Worm (Caenorhabditis elegans): Measurements from ENCODE around the gene ocr-2.
A peak's percentile ranks its signal among the peaks of the same experiment; 100 is the strongest.

The ocr-2 gene

DNA sequence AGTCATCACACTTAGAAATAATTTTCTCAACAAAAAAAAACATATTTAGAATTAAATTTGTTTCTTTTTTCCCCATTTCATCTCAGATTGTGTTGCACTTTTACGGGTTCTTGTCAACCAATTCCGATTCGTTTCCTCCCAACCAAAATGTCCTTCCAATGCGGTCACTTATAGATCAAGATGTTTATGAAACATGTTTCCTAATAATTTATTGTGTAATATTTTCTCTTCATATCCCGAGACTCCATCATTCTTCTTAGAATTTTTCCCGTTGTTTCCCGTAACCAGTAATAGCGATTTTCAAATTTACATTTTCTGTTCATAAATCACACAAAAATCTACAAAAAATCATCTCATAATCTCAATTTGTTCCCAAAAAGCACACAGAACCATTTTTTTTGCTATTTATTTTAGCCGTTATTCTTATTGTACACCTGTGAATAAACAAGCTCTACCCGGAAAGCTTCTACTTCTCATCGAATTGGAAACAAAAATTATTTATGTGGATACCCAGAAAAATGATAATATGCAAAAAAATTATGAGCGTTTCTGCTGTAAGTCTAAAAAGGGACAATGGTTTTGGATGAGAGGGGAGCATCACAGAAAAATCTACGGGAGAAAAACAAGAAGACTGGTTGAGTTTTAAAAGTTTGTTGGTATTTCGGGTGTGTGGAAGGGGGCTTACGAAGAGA, 31.3 kb downstream of the ocr-2 start (continued):
- TF ChIP-seq lin-35 (GFP tag; optimal IDR thresholded peaks at IDR 0.05) (no peak), F52B5.7 (tag; optimal IDR thresholded peaks at IDR 0.05) (no peak), ceh-100 (GFP tag; IDR thresholded peaks at IDR 0.05) (no peak), ets-4 (GFP tag; optimal IDR thresholded peaks at IDR 0.05) (no peak)

DNA sequence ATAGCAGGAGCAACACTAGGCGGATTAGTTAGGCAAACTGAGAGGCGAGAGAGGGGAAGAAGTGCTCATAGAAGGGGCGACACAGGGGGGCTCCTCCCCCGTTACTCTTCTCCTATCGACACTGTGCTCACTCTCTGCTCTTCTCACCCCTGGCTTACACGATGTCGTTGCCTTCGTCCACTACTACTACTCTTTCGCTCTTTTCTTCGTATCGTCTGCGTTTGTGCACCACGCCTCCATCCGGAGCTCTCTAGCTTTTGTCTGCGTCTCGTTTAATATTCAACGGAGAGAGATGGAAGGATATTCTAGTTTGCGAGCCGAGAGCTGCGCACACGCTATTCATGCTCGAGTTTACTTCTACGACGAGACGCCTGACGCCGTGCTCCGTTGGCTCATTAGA, 36.6 kb downstream of the ocr-2 start:
- no peak for TF ChIP-seq nhr-27 (tag; optimal IDR thresholded peaks at IDR 0.05)
- TF ChIP-seq egrh-3 (GFP tag; IDR thresholded peaks at IDR 0.05), result 0 out of 2 replicates have a peak, but pooled peaks have one; percentile 16
- peak; percentile 15 for TF ChIP-seq chd-7 (tag; optimal IDR thresholded peaks at IDR 0.05)
- peak; percentile 12 for TF ChIP-seq K12H6.12 (tag; optimal IDR thresholded peaks at IDR 0.05)
- no peak for TF ChIP-seq mxl-1 (tag; optimal IDR thresholded peaks at IDR 0.05)
- peak; percentile 42; the same call in 1 of the 2 replicates for TF ChIP-seq hmg-1.2 (GFP tag; IDR thresholded peaks at IDR 0.05)
- TF ChIP-seq nfyb-1 (GFP tag; IDR thresholded peaks at IDR 0.05), result 0 out of 2 replicates have a peak, but pooled peaks have one; percentile 24
- no peak for TF ChIP-seq akir-1 (GFP tag; optimal IDR thresholded peaks at IDR 0.05)
- TF ChIP-seq mcd-1 (GFP tag; IDR thresholded peaks at IDR 0.05), result 0 out of 2 replicates have a peak, but pooled peaks have one; percentile 27
- no peak for TF ChIP-seq B0035.1 (tag; optimal IDR thresholded peaks at IDR 0.05)
- no peak for TF ChIP-seq cebp-1 (GFP tag; IDR thresholded peaks at IDR 0.05)
- peak; percentile 11 for TF ChIP-seq cebp-1 (tag; optimal IDR thresholded peaks at IDR 0.05)

DNA sequence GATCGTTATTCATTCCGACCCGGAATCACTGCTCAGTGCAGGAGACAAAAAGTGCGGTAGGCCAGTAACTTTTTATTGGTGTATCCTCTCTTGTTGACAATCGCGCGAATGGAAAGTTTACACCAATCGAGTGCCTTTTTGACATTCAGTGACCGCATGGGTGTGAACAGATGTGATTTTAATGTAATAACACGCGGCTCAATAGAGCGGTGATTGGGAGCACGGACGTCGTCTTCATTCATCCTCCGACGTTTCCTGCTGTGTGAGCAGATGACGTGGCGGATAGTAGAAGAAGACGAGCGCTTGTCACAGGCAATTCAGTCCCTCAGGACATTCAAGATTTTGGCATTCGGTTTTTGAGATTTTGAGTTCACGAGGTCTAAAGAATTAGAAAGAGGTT, 37.3 kb downstream of the ocr-2 start:
- no peak for TF ChIP-seq hlh-26 (GFP tag; conservative IDR thresholded peaks at IDR 0.05)
- TF ChIP-seq ceh-79 (tag; optimal IDR thresholded peaks at IDR 0.05), result no peak
- no peak for TF ChIP-seq mel-28 (tag; optimal IDR thresholded peaks at IDR 0.05; ENCODE audit: borderline replicate concordance)
- TF ChIP-seq ceh-58 (GFP tag; IDR thresholded peaks at IDR 0.05), result no peak
- no peak for TF ChIP-seq nhr-90 (tag; optimal IDR thresholded peaks at IDR 0.05)
- TF ChIP-seq snpc-1.1 (tag; optimal IDR thresholded peaks at IDR 0.05; ENCODE audit: insufficient read depth), result no peak
- no peak for TF ChIP-seq zim-3 (tag; optimal IDR thresholded peaks at IDR 0.05)

DNA sequence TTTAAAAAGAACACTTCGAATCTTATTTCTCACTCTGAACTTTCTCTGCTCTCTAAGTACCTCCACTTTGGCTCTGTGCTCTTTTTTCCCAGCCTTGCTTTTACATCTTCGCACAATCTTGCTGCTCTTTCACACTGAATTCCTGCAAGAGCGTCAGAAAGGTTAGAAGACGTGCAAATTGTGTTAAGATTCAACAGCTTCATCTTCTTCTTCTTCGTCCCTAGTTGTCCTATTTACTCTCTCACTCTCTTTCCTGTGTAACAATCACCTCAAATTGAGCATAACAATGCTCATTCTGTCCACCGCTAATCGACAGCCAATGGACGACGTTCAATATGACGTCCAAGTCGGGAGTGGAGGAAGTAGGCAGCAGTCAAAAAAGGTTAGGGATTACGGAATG, 38.5 kb downstream of the ocr-2 start:
- no peak for TF ChIP-seq sptf-2 (GFP tag; optimal IDR thresholded peaks at IDR 0.05)
- TF ChIP-seq dpff-1 (tag; optimal IDR thresholded peaks at IDR 0.05), result no peak
- no peak for TF ChIP-seq B0336.3 (GFP tag; IDR thresholded peaks at IDR 0.05)
- TF ChIP-seq rcor-1 (GFP tag; IDR thresholded peaks at IDR 0.05), result no peak
- TF ChIP-seq B0035.1 (tag; optimal IDR thresholded peaks at IDR 0.05), result no peak
- no peak for TF ChIP-seq hmg-1.2 (GFP tag; IDR thresholded peaks at IDR 0.05)
- no peak for TF ChIP-seq lin-54 (GFP tag; optimal IDR thresholded peaks at IDR 0.05)
- no peak for TF ChIP-seq B0019.2 (GFP tag; conservative IDR thresholded peaks at IDR 0.05)
- TF ChIP-seq K11D2.4 (GFP tag; IDR thresholded peaks at IDR 0.05), result no peak
- no peak for TF ChIP-seq aptf-3 (GFP tag; IDR thresholded peaks at IDR 0.05)
- TF ChIP-seq madf-6 (GFP tag; IDR thresholded peaks at IDR 0.05), result no peak
- no peak for TF ChIP-seq let-607 (tag; optimal IDR thresholded peaks at IDR 0.05)

All from whole organism, young adult.